Worm (Caenorhabditis elegans) whole organism, mixed stage, embryonic: ENCODE measurements around the gene str-56.

Source experiments
- M03D4.4 ChIP-seq: sonication (generic microtip); optimal IDR thresholded peaks from 2 replicates; lab custom pipeline; 2017; ENCODE audit warnings: mild to moderate bottlenecking, missing genetic modification characterization, missing compliant biosample characterization
- bed-3 ChIP-seq: fragments of 200-800 bp; sonication (Bioruptor generic); optimal IDR thresholded peaks from 3 replicates; lab custom pipeline; 2018; ENCODE audit warnings: mild to moderate bottlenecking, missing genetic modification characterization, moderate library complexity, missing compliant biosample characterization
- blmp-1 ChIP-seq: fragments of 150-350 bp; optimal IDR thresholded peaks from 2 replicates; lab custom pipeline; 2014; ENCODE audit warnings: missing biosample characterization, missing genetic modification characterization
- ceh-39 ChIP-seq: fragments of 150-350 bp; optimal IDR thresholded peaks from 2 replicates; lab custom pipeline; 2014; ENCODE audit warnings: missing biosample characterization, missing genetic modification characterization
- ceh-43 ChIP-seq: fragments of 200-800 bp; sonication (Bioruptor generic); optimal IDR thresholded peaks from 2 replicates; lab custom pipeline; 2018; ENCODE audit warnings: mild to moderate bottlenecking, missing genetic modification characterization, moderate library complexity, missing compliant biosample characterization
- ceh-83 ChIP-seq: fragments of 200-800 bp; sonication (Bioruptor generic); optimal IDR thresholded peaks from 2 replicates; lab custom pipeline; 2018; ENCODE audit warnings: mild to moderate bottlenecking, missing genetic modification characterization, missing compliant biosample characterization
- ces-1 ChIP-seq: fragments of 150-350 bp; optimal IDR thresholded peaks from 2 replicates; lab custom pipeline; 2014; ENCODE audit warnings: missing biosample characterization, missing genetic modification reagents, missing genetic modification characterization
- cnd-1 ChIP-seq: fragments of 200-800 bp; sonication (Bioruptor generic); optimal IDR thresholded peaks from 2 replicates; lab custom pipeline; 2018; ENCODE audit warnings: mild to moderate bottlenecking, missing genetic modification characterization, missing compliant biosample characterization
- elt-1 ChIP-seq: sonication (generic microtip); optimal IDR thresholded peaks from 2 replicates; lab custom pipeline; 2017; ENCODE audit warnings: missing genetic modification characterization, mild to moderate bottlenecking, missing compliant biosample characterization, antibody characterized with exemption, moderate library complexity, borderline replicate concordance; ENCODE audit not compliant: insufficient read depth
- flh-1 ChIP-seq: fragments of 200-800 bp; sonication (Bioruptor generic); optimal IDR thresholded peaks from 2 replicates; lab custom pipeline; 2018; ENCODE audit warnings: mild to moderate bottlenecking, missing genetic modification characterization, moderate library complexity, missing compliant biosample characterization
- ham-2 ChIP-seq: fragments of 200-800 bp; sonication (Bioruptor generic); optimal IDR thresholded peaks from 2 replicates; lab custom pipeline; 2018; ENCODE audit warnings: mild to moderate bottlenecking, missing genetic modification characterization, missing compliant biosample characterization
- hlh-1 ChIP-seq: fragments of 150-350 bp; optimal IDR thresholded peaks from 2 replicates; lab custom pipeline; 2014; ENCODE audit warnings: missing biosample characterization, missing genetic modification reagents, missing genetic modification characterization
- lin-32 ChIP-seq: fragments of 200-800 bp; sonication (Bioruptor generic); optimal IDR thresholded peaks from 2 replicates; lab custom pipeline; 2018; ENCODE audit warnings: mild to moderate bottlenecking, missing genetic modification characterization, missing compliant biosample characterization
- lsy-2 ChIP-seq: fragments of 150-350 bp; optimal IDR thresholded peaks from 2 replicates; lab custom pipeline; 2014; ENCODE audit warnings: missing biosample characterization, missing genetic modification characterization
- mab-5 ChIP-seq: fragments of 150-350 bp; optimal IDR thresholded peaks from 2 replicates; lab custom pipeline; 2014; ENCODE audit warnings: missing biosample characterization, missing genetic modification characterization
- mep-1 ChIP-seq: fragments of 150-350 bp; optimal IDR thresholded peaks from 2 replicates; lab custom pipeline; 2017; ENCODE audit warnings: missing biosample characterization, missing genetic modification reagents, missing genetic modification characterization, inconsistent platforms
- mls-2 ChIP-seq: sonication (generic microtip); optimal IDR thresholded peaks from 2 replicates; lab custom pipeline; 2016; ENCODE audit warnings: mild to moderate bottlenecking, missing genetic modification characterization, moderate library complexity, missing compliant biosample characterization
- nhr-12 ChIP-seq: fragments of 150-350 bp; optimal IDR thresholded peaks from 2 replicates; lab custom pipeline; 2014; ENCODE audit warnings: missing biosample characterization, missing genetic modification characterization
- nhr-2 ChIP-seq: fragments of 150-350 bp; optimal IDR thresholded peaks from 2 replicates; lab custom pipeline; 2014; ENCODE audit warnings: missing biosample characterization, missing genetic modification characterization
- nhr-237 ChIP-seq: fragments of 150-350 bp; optimal IDR thresholded peaks from 2 replicates; lab custom pipeline; 2014; ENCODE audit warnings: missing biosample characterization, missing genetic modification characterization
- nhr-28 ChIP-seq: fragments of 150-350 bp; optimal IDR thresholded peaks from 2 replicates; lab custom pipeline; 2014; ENCODE audit warnings: missing biosample characterization, missing genetic modification characterization
- nhr-76 ChIP-seq: sonication (generic microtip); optimal IDR thresholded peaks from 2 replicates; lab custom pipeline; 2017; ENCODE audit warnings: missing biosample characterization, missing genetic modification characterization
- pha-4 ChIP-seq: fragments of 150-350 bp; optimal IDR thresholded peaks from 2 replicates; lab custom pipeline; 2018; ENCODE audit warnings: missing biosample characterization, missing genetic modification reagents, missing genetic modification characterization
- sem-2 ChIP-seq: fragments of 200-800 bp; sonication (Bioruptor generic); optimal IDR thresholded peaks from 2 replicates; lab custom pipeline; 2018; ENCODE audit warnings: mild to moderate bottlenecking, missing genetic modification characterization, missing compliant biosample characterization
- snpc-4 ChIP-seq: fragments of 150-350 bp; optimal IDR thresholded peaks from 2 replicates; lab custom pipeline; 2014; ENCODE audit warnings: missing biosample characterization, missing genetic modification characterization
- sptf-1 ChIP-seq: sonication (generic microtip); optimal IDR thresholded peaks from 2 replicates; lab custom pipeline; 2017; ENCODE audit warnings: mild to moderate bottlenecking, missing genetic modification characterization, moderate library complexity, missing compliant biosample characterization
- tbx-8 ChIP-seq: fragments of 200-800 bp; sonication (Bioruptor generic); optimal IDR thresholded peaks from 2 replicates; lab custom pipeline; 2018; ENCODE audit warnings: mild to moderate bottlenecking, missing genetic modification characterization, moderate library complexity, missing compliant biosample characterization
- unc-120 ChIP-seq: sonication (generic microtip); optimal IDR thresholded peaks from 2 replicates; lab custom pipeline; 2017; ENCODE audit warnings: missing genetic modification characterization, missing compliant biosample characterization; ENCODE audit not compliant: poor library complexity, severe bottlenecking
- unc-39 ChIP-seq: fragments of 150-350 bp; optimal IDR thresholded peaks from 2 replicates; lab custom pipeline; 2014; ENCODE audit warnings: missing biosample characterization, missing genetic modification characterization
- unc-62 ChIP-seq: fragments of 150-350 bp; optimal IDR thresholded peaks from 2 replicates; lab custom pipeline; 2014; ENCODE audit warnings: missing biosample characterization, missing genetic modification reagents, missing genetic modification characterization
- zip-8 ChIP-seq: fragments of 150-350 bp; optimal IDR thresholded peaks from 2 replicates; lab custom pipeline; 2014; ENCODE audit warnings: missing biosample characterization, missing genetic modification characterization

Gene str-56

ce11 chrV:15876308-15876707 is 3.9 kb downstream of the str-56 start, which contains the start of gene nhr-102:
Gene nhr-102 (minus strand): TSS chrV:15876408.
- no peak for TF ChIP-seq lsy-2
- TF ChIP-seq ceh-43 (GFP tag; lab: Kevin White, UChicago) = no peak
- no peak for TF ChIP-seq sptf-1 (tag; lab: Kevin White, UChicago)
- TF ChIP-seq bed-3 (GFP tag; lab: Kevin White, UChicago) = no peak
- no peak for TF ChIP-seq lin-32 (GFP tag; lab: Kevin White, UChicago)
- no peak for TF ChIP-seq nhr-12
- TF ChIP-seq ceh-83 (GFP tag; lab: Kevin White, UChicago) = no peak
- TF ChIP-seq nhr-76 (tag; lab: Kevin White, UChicago) = no peak
- no peak for TF ChIP-seq tbx-8 (GFP tag; lab: Kevin White, UChicago)
- TF ChIP-seq mab-5 (tag; lab: Kevin White, UChicago) = no peak
- no peak for TF ChIP-seq mls-2 (tag; lab: Kevin White, UChicago)
- no peak for TF ChIP-seq mep-1 (tag; lab: Kevin White, UChicago)
- no peak for TF ChIP-seq zip-8 (tag; lab: Kevin White, UChicago)
- no peak for TF ChIP-seq ham-2 (GFP tag; lab: Kevin White, UChicago)
- no peak for TF ChIP-seq M03D4.4
- no peak for TF ChIP-seq sem-2
- TF ChIP-seq nhr-237 (tag; lab: Kevin White, UChicago) = no peak

DNA sequence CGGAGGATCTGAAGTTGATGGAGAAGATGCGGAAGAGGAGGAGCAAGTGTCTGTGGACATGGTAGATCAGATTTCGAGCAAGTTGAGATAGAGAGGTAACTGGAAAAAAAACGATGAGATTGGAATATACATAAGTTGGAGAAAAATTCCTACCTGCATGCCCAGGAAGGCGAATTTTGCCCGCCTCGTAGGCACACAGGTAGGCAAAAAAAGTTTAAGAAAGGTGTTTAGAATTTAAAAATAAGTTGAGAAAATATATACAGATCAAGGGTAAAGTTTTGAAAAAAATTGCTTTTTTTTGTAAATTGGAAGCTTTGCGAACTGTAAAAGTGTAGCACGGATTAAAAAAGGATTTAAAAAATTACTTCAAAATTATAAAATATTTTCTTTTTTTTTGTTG is 7.1 kb downstream of the str-56 start, which contains the start of gene nhr-84:
Gene nhr-84, minus strand, starts transcription at position 101 of the 400 bp plus-strand sequence.
- TF ChIP-seq unc-120 (tag; lab: Kevin White, UChicago) = no peak
- no peak for TF ChIP-seq lsy-2
- TF ChIP-seq hlh-1 (tag; lab: Kevin White, UChicago) = no peak
- no peak for TF ChIP-seq nhr-12
- TF ChIP-seq nhr-2 (tag; lab: Kevin White, UChicago) = no peak
- no peak for TF ChIP-seq cnd-1 (tag; lab: Kevin White, UChicago)
- TF ChIP-seq, all 35 proteins: peak for 0

ce11 chrV:15880033-15880432 is 7.7 kb downstream of the str-56 start:
- no peak for TF ChIP-seq lin-32 (GFP tag; lab: Kevin White, UChicago)
- TF ChIP-seq mep-1 (tag; lab: Kevin White, UChicago) = no peak
- TF ChIP-seq M03D4.4 = no peak

ce11 chrV:15880705-15881104 is 8.3 kb downstream of the str-56 start:
- TF ChIP-seq pha-4 (tag; lab: Kevin White, UChicago) = no peak
- no peak for TF ChIP-seq ceh-43 (GFP tag; lab: Kevin White, UChicago)
- TF ChIP-seq nhr-237 (tag; lab: Kevin White, UChicago) = peak; percentile 57

DNA sequence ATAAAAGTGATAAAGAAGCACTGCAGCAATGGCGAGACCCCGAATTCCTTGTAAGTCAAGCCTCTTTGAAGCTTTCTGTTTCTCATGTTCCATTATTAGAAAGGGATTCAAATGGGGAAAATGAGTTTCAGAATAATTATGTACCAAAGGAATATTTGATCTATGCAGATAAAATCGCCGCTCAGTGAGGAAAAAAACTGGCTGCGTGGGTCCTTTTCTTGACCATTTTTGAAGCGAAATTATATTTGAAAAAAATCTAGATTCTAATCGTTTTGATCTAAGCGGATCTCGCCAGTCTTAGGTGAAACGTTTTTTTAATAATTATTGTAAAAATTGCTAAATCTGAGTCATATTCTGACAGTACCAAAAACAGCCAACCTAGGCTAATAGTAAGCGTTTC is 12.3 kb downstream of the str-56 start, which contains the start of gene oac-42:
Gene oac-42, minus strand, starts transcription at position 101 of the 400 bp plus-strand sequence.
- TF ChIP-seq flh-1 (GFP tag; lab: Kevin White, UChicago) (no peak), unc-62 (GFP tag; lab: Kevin White, UChicago) (no peak), nhr-28 (no peak), zip-8 (tag; lab: Kevin White, UChicago) (no peak), lsy-2 (no peak), lin-32 (GFP tag; lab: Kevin White, UChicago) (no peak), hlh-1 (tag; lab: Kevin White, UChicago) (no peak), mab-5 (tag; lab: Kevin White, UChicago) (no peak), nhr-237 (tag; lab: Kevin White, UChicago) (no peak), ceh-39 (no peak), unc-120 (tag; lab: Kevin White, UChicago) (no peak), mep-1 (tag; lab: Kevin White, UChicago) (no peak)

ce11 chrV:15885967-15886366 is 13.6 kb downstream of the str-56 start, which contains the start of gene T06C12.9:
Gene T06C12.9 (minus strand): TSS chrV:15886067.
- no peak for TF ChIP-seq hlh-1 (tag; lab: Kevin White, UChicago)
- no peak for TF ChIP-seq ham-2 (GFP tag; lab: Kevin White, UChicago)
- TF ChIP-seq blmp-1 (tag; lab: Kevin White, UChicago) = no peak
- no peak for TF ChIP-seq unc-39 (tag; lab: Kevin White, UChicago)
- no peak for TF ChIP-seq flh-1 (GFP tag; lab: Kevin White, UChicago)
- TF ChIP-seq nhr-76 (tag; lab: Kevin White, UChicago) = no peak
- no peak for TF ChIP-seq nhr-12
- no peak for TF ChIP-seq snpc-4
- no peak for TF ChIP-seq cnd-1 (tag; lab: Kevin White, UChicago)
- TF ChIP-seq mls-2 (tag; lab: Kevin White, UChicago) = no peak
- no peak for TF ChIP-seq zip-8 (tag; lab: Kevin White, UChicago)
- no peak for TF ChIP-seq elt-1 (tag; lab: Kevin White, UChicago)
- TF ChIP-seq ces-1 (GFP tag; lab: Kevin White, UChicago) = no peak
- no peak for TF ChIP-seq bed-3 (GFP tag; lab: Kevin White, UChicago)
- TF ChIP-seq unc-62 (GFP tag; lab: Kevin White, UChicago) = no peak
